Worm (Caenorhabditis elegans) whole organism, early embryonic: ENCODE measurements around the gene F11A5.15.

Source experiments
- B0310.2 ChIP-seq: sonication (generic microtip); optimal IDR thresholded peaks from 2 replicates; lab custom pipeline; 2016; ENCODE audit warnings: mild to moderate bottlenecking, missing genetic modification characterization, missing compliant biosample characterization
- F13C5.2 ChIP-seq: sonication (generic microtip); optimal IDR thresholded peaks from 2 replicates; lab custom pipeline; 2017; ENCODE audit warnings: mild to moderate bottlenecking, missing genetic modification characterization, inconsistent platforms, missing compliant biosample characterization
- aly-1 ChIP-seq: sonication (generic microtip); optimal IDR thresholded peaks from 2 replicates; lab custom pipeline; 2016; ENCODE audit warnings: missing genetic modification characterization, missing compliant biosample characterization
- ama-1 ChIP-seq: fragments of 150-350 bp; optimal IDR thresholded peaks from 2 replicates; lab custom pipeline; 2014
- ceh-13 ChIP-seq: fragments of 200-800 bp; sonication (Bioruptor generic); optimal IDR thresholded peaks from 2 replicates; lab custom pipeline; 2018; ENCODE audit warnings: mild to moderate bottlenecking, missing genetic modification characterization, missing compliant biosample characterization
- ceh-36 ChIP-seq: sonication (generic microtip); optimal IDR thresholded peaks from 2 replicates; lab custom pipeline; 2016; ENCODE audit warnings: missing genetic modification characterization, inconsistent platforms, missing compliant biosample characterization
- ets-7 ChIP-seq: sonication (generic microtip); optimal IDR thresholded peaks from 2 replicates; lab custom pipeline; 2016; ENCODE audit warnings: missing genotype, missing genetic modification characterization, missing compliant biosample characterization
- flt-1 ChIP-seq: fragments of 200-800 bp; sonication (Bioruptor generic); IDR thresholded peaks from 2 replicates; pipeline ENCODE4 v1.3.6; 2022; ENCODE audit warnings: missing genetic modification characterization, missing compliant biosample characterization
- hmbx-1 ChIP-seq: sonication (generic microtip); optimal IDR thresholded peaks from 2 replicates; lab custom pipeline; 2016; ENCODE audit warnings: mild to moderate bottlenecking, missing genetic modification characterization, missing compliant biosample characterization
- hmg-4 ChIP-seq: fragments of 200-800 bp; sonication (Bioruptor generic); optimal IDR thresholded peaks from 2 replicates; lab custom pipeline; 2018; ENCODE audit warnings: mild to moderate bottlenecking, missing genetic modification characterization, missing compliant biosample characterization
- hnd-1 ChIP-seq: sonication (generic microtip); optimal IDR thresholded peaks from 2 replicates; lab custom pipeline; 2016; ENCODE audit warnings: missing genetic modification characterization, missing compliant biosample characterization
- pes-1 ChIP-seq: fragments of 200-800 bp; sonication (Bioruptor generic); IDR thresholded peaks from 2 replicates; pipeline ENCODE4 v1.3.6; 2022; ENCODE audit warnings: missing genetic modification reagents, missing genetic modification characterization, missing compliant biosample characterization
- scrt-1 ChIP-seq: fragments of 200-800 bp; sonication (Bioruptor generic); IDR thresholded peaks from 2 replicates; pipeline ENCODE4 v1.3.6; 2022; ENCODE audit warnings: missing genetic modification characterization, missing compliant biosample characterization
- sea-1 ChIP-seq: fragments of 200-800 bp; sonication (Bioruptor generic); conservative IDR thresholded peaks from 2 replicates; pipeline ENCODE4 v1.3.6; 2022; ENCODE audit warnings: missing genetic modification characterization, missing compliant biosample characterization
- tbx-11 ChIP-seq: fragments of 200-800 bp; sonication (Bioruptor generic); IDR thresholded peaks from 2 replicates; pipeline ENCODE4 v1.3.6; 2022; ENCODE audit warnings: missing genetic modification characterization, missing compliant biosample characterization
- tbx-37 ChIP-seq: fragments of 200-800 bp; sonication (Bioruptor generic); conservative IDR thresholded peaks from 2 replicates; pipeline ENCODE4 v1.3.6; 2022; ENCODE audit warnings: missing genetic modification reagents, missing genetic modification characterization, missing compliant biosample characterization
- tra-4 ChIP-seq: sonication (generic microtip); optimal IDR thresholded peaks from 2 replicates; lab custom pipeline; 2017; ENCODE audit warnings: missing genetic modification characterization, missing compliant biosample characterization

The F11A5.15 gene

DNA sequence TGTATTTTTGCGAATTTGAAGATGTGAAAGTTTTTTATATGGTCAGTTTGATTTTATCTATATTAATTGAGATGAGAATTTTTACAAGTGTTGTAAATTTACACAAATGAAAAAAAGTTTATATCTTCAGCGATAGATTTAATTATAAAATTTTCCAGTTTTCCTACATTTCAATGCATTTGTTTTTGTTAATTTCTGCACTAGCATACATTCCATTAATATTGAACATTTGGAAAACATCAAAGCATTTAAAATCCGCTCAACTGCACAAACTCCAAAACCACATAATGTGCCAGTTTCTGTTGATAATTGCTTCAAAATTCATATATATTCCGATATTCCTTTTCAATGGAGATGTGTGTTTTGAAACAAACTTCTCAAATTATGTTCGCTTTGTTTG is 35.5 kb downstream of the F11A5.15 start, which contains the start of gene srh-277:
srh-277 (plus strand) TSS at position 301 of the 400 bp plus-strand sequence.
- no peak for TF ChIP-seq ama-1 (lab: Kevin White, UChicago)
- no peak for TF ChIP-seq pes-1 (GFP tag; lab: Robert Waterston, UW)

DNA sequence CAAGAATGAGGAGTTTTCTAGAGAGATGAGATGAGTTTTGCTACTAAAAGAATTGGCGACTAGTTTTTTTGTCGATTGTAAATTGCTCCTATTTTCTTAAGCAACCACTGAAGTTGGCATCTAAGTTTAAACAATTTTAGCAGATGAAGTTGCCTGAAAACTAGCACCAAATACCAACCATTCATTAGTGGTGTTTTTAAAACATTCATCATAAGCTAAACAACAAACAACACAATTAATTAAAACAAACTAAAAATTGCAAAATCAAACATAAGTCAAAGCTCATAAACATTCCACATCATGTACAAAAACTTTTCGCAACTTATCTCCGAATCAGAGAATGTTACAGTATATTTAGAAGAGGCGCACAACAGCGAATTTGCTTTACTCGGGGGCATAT is 36.3 kb downstream of the F11A5.15 start, which contains the start of gene srz-13:
srz-13 (plus strand) TSS at position 301 of the 400 bp plus-strand sequence.
- TF ChIP-seq aly-1 (tag; lab: Kevin White, UChicago) (no peak), hmg-4 (GFP tag; lab: Kevin White, UChicago) (no peak), scrt-1 (no peak), hmbx-1 (tag; lab: Kevin White, UChicago) (no peak), ama-1 (lab: Kevin White, UChicago) (no peak), hnd-1 (tag; lab: Kevin White, UChicago) (no peak), ceh-13 (GFP tag; lab: Kevin White, UChicago) (no peak), tbx-37 (GFP tag; lab: Robert Waterston, UW) (no peak), B0310.2 (tag; lab: Kevin White, UChicago) (no peak), F13C5.2 (tag; lab: Kevin White, UChicago) (no peak), flt-1 (GFP tag; lab: Robert Waterston, UW) (no peak), pes-1 (GFP tag; lab: Robert Waterston, UW) (no peak), tra-4 (tag; lab: Kevin White, UChicago) (no peak), ceh-36 (tag; lab: Kevin White, UChicago) (no peak), sea-1 (GFP tag; lab: Robert Waterston, UW) (no peak), ets-7 (tag; lab: Kevin White, UChicago) (no peak)

DNA sequence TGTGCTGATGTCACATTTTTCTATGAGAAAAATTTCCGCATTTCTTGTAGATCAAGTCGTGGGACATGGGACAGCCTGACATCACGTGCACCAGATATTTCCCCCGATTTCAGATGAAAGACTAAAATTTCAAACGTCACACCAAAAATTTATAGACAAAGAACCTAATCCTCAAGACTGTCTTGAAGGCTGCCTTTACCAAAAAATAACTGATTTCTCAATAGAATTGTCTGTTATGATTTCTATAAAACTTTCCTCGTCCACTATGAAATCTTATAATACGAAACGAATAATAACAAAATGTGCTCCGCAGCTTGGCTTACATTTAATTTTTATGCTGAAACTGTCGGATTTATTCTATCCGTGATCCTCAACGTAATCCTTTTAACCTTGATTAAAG is 38.1 kb downstream of the F11A5.15 start, which contains the start of gene str-106:
str-106 (plus strand) TSS at position 301 of the 400 bp plus-strand sequence.
- TF ChIP-seq ets-7 (tag; lab: Kevin White, UChicago) (no peak), B0310.2 (tag; lab: Kevin White, UChicago) (no peak), aly-1 (tag; lab: Kevin White, UChicago) (no peak), flt-1 (GFP tag; lab: Robert Waterston, UW) (no peak), hmbx-1 (tag; lab: Kevin White, UChicago) (no peak), ceh-36 (tag; lab: Kevin White, UChicago) (no peak), tbx-37 (GFP tag; lab: Robert Waterston, UW) (no peak), F13C5.2 (tag; lab: Kevin White, UChicago) (no peak)

DNA sequence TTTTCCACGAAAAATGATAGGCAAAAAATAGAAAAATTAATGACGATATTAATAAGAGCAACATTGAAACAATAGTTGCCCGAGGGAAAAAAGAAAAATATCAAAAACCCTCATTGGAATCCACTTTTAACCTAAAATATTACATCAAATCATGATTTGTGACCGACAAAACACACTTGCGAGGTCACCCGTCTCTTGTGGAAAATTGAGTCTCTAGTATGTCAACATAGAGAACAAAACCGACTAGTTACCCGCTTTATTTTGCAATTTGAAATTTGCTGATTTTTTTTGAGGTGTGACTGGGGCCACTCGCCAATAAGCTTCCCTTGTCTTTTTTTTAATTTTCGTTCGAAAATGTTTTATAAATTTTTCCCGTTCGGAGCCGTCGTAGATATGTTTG is 42.7 kb downstream of the F11A5.15 start, which contains the start of gene cyp-33D1:
cyp-33D1 (minus strand) TSS at position 101 of the 400 bp plus-strand sequence.
- TF ChIP-seq ama-1 (lab: Kevin White, UChicago) (no peak), hmg-4 (GFP tag; lab: Kevin White, UChicago) (no peak), hnd-1 (tag; lab: Kevin White, UChicago) (no peak), aly-1 (tag; lab: Kevin White, UChicago) (no peak), ceh-13 (GFP tag; lab: Kevin White, UChicago) (no peak), F13C5.2 (tag; lab: Kevin White, UChicago) (no peak), tbx-37 (GFP tag; lab: Robert Waterston, UW) (no peak), tbx-11 (no peak), scrt-1 (no peak), ets-7 (tag; lab: Kevin White, UChicago) (no peak)

DNA sequence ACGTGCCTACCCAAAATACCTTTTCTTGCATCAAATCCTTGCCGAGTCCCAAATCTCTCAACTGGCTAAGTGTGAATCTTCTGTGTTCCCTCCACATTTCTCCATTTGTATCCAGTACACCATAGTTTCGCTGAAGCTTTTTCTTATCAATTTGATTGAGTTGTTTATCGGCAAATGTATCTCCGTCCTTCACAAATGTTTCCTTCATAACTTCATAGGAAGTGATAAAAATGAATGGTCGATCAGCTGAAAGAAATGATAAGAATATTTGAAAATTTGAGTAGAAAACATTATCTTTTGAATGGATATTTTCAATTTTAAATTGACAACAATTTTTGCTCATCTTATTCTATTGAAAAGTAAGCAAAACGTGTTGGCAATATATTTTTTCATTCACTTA is 43.2 kb downstream of the F11A5.15 start:
- TF ChIP-seq tbx-37 (GFP tag; lab: Robert Waterston, UW) (no peak), F13C5.2 (tag; lab: Kevin White, UChicago) (no peak), ceh-13 (GFP tag; lab: Kevin White, UChicago) (no peak), tra-4 (tag; lab: Kevin White, UChicago) (no peak), hmg-4 (GFP tag; lab: Kevin White, UChicago) (no peak)

DNA sequence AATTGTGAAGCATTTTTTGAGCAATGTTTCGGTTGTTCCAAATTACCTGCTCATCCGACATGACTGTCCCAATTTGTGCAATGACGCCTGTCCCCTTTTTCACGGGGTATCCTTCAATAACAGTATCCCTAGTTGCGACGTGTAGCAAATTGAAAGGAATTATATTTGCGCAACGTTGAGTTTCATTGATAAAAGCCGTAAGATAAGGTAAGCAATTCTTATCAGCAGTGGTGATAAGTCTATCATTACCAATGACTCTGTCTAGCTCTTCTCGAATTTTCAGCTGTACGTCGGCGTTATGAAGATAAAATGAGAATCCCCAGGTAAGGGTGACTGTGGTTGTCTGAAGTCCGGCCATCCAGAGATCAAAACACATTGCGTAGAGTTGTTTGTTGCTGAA is 44.3 kb downstream of the F11A5.15 start:
- TF ChIP-seq aly-1 (tag; lab: Kevin White, UChicago) (no peak), ets-7 (tag; lab: Kevin White, UChicago) (no peak), B0310.2 (tag; lab: Kevin White, UChicago) (no peak), ceh-13 (GFP tag; lab: Kevin White, UChicago) (no peak), flt-1 (GFP tag; lab: Robert Waterston, UW) (no peak), F13C5.2 (tag; lab: Kevin White, UChicago) (no peak), sea-1 (GFP tag; lab: Robert Waterston, UW) (no peak), hmg-4 (GFP tag; lab: Kevin White, UChicago) (no peak)

DNA sequence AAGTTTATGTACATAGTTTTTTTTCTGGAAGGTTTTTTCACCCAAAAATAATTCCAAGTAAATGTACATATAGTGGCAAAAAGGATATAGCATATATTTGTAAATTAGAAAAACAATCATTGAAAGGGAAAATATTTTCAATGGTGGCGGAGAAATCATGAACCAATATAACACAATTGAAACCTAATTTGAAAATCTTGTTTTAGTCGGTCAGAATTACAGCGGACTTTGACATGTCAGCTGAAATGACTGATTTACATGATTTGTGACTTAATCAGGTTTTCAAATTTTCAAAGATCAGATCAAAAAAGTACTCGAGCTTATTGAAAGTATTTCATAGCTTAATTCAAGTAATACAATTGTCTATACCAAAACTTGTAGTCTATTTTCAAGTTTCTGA is 46.7 kb downstream of the F11A5.15 start, which contains the start of gene K05D4.9:
K05D4.9 (minus strand) TSS at position 101 of the 400 bp plus-strand sequence.
- TF ChIP-seq aly-1 (tag; lab: Kevin White, UChicago) (no peak), hmbx-1 (tag; lab: Kevin White, UChicago) (no peak), ama-1 (lab: Kevin White, UChicago) (no peak), tbx-11 (no peak), ets-7 (tag; lab: Kevin White, UChicago) (no peak)

DNA sequence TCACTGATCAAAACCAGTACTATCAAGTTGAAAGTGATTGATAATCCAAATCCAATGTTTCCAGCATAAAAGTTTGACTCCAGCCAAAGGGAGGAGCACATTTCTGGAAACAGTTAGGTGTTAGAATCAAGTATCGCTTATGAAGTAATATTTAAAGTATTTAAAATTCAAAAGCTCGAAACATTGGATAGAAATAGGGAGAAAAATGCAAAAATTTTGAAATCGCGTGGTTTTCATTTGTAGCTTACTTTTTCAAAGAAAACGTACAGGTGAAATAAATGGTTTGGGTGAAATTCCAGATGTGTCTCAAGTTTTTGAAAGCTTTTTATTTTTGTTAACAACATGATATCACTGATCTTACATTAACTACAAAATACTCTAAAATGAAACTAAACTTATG is 49.4 kb downstream of the F11A5.15 start, which contains the start of gene str-111:
str-111 (minus strand) TSS at position 101 of the 400 bp plus-strand sequence.
- TF ChIP-seq hmbx-1 (tag; lab: Kevin White, UChicago) (no peak), ama-1 (lab: Kevin White, UChicago) (no peak), hnd-1 (tag; lab: Kevin White, UChicago) (no peak), ceh-13 (GFP tag; lab: Kevin White, UChicago) (no peak), tra-4 (tag; lab: Kevin White, UChicago) (no peak), scrt-1 (no peak), flt-1 (GFP tag; lab: Robert Waterston, UW) (no peak), B0310.2 (tag; lab: Kevin White, UChicago) (no peak), tbx-37 (GFP tag; lab: Robert Waterston, UW) (no peak), ceh-36 (tag; lab: Kevin White, UChicago) (no peak)
